Worm (Caenorhabditis elegans) whole organism, young adult: ENCODE results near the gene egl-45.

Experiments used
- B0261.1 ChIP-seq: sonication (generic microtip); optimal IDR thresholded peaks from 2 replicates; lab custom pipeline; 2016; ENCODE audit warnings: mild to moderate bottlenecking, missing genetic modification characterization, moderate library complexity, missing compliant biosample characterization
- B0336.3 ChIP-seq: fragments of 200-800 bp; sonication (Bioruptor generic); IDR thresholded peaks from 2 replicates; pipeline ENCODE4 v1.3.6; 2022; ENCODE audit warnings: missing genetic modification characterization, missing compliant biosample characterization
- C06A6.2 ChIP-seq: fragments of 200-800 bp; sonication (Bioruptor generic); conservative IDR thresholded peaks from 2 replicates; pipeline ENCODE4 v1.3.6; 2022; ENCODE audit warnings: missing genetic modification characterization, missing compliant biosample characterization
- D2030.7 ChIP-seq: fragments of 200-800 bp; sonication (Bioruptor generic); IDR thresholded peaks from 2 replicates; pipeline ENCODE4 v1.3.6; 2022; ENCODE audit warnings: missing genetic modification reagents, missing genetic modification characterization, missing compliant biosample characterization
- F57C9.4 ChIP-seq: sonication (generic microtip); optimal IDR thresholded peaks from 2 replicates; lab custom pipeline; 2017; ENCODE audit warnings: mild to moderate bottlenecking, missing genetic modification characterization, missing compliant biosample characterization
- Y53F4B.3 ChIP-seq: fragments of 200-800 bp; sonication (Bioruptor generic); IDR thresholded peaks from 2 replicates; pipeline ENCODE4 v1.3.6; 2022; ENCODE audit warnings: missing genetic modification reagents, missing genetic modification characterization, missing compliant biosample characterization
- ama-1 ChIP-seq, 3 experiments: fragments of 150-350 bp in 1 of 3; sonication (generic microtip) in 2 of 3; optimal IDR thresholded peaks; 2 replicates each; lab custom pipeline; 2014 to 2018; ENCODE audit warnings: missing biosample characterization in 2 of 3, missing genetic modification characterization in 2 of 3, missing genetic modification reagents in 2 of 3
- ccch-3 ChIP-seq: fragments of 200-800 bp; sonication (Bioruptor generic); optimal IDR thresholded peaks from 2 replicates; lab custom pipeline; 2018; ENCODE audit warnings: mild to moderate bottlenecking, missing genetic modification characterization, missing compliant biosample characterization
- ceh-100 ChIP-seq: fragments of 200-800 bp; sonication (Bioruptor generic); IDR thresholded peaks from 2 replicates; pipeline ENCODE4 v1.3.6; 2022; ENCODE audit warnings: missing genetic modification reagents, missing genetic modification characterization, missing compliant biosample characterization
- ceh-79 ChIP-seq: sonication (generic microtip); optimal IDR thresholded peaks from 2 replicates; lab custom pipeline; 2017; ENCODE audit warnings: mild to moderate bottlenecking, missing genetic modification characterization, missing compliant biosample characterization
- ceh-91 ChIP-seq: fragments of 200-800 bp; sonication (Bioruptor generic); IDR thresholded peaks from 2 replicates; pipeline ENCODE4 v1.3.6; 2022; ENCODE audit warnings: missing genetic modification reagents, missing genetic modification characterization, missing compliant biosample characterization
- dpff-1 ChIP-seq: sonication (generic microtip); optimal IDR thresholded peaks from 2 replicates; lab custom pipeline; 2017; ENCODE audit warnings: mild to moderate bottlenecking, missing genetic modification characterization, missing compliant biosample characterization
- ets-4 ChIP-seq: fragments of 200-800 bp; sonication (Bioruptor generic); optimal IDR thresholded peaks from 2 replicates; lab custom pipeline; 2018; ENCODE audit warnings: mild to moderate bottlenecking, missing genetic modification characterization, missing compliant biosample characterization
- fkh-3 ChIP-seq: sonication (generic microtip); optimal IDR thresholded peaks from 2 replicates; lab custom pipeline; 2016; ENCODE audit warnings: mild to moderate bottlenecking, missing genetic modification characterization, missing compliant biosample characterization
- hmg-1.2 ChIP-seq: fragments of 200-800 bp; sonication (Bioruptor generic); IDR thresholded peaks from 2 replicates; pipeline ENCODE4 v1.3.6; 2022; ENCODE audit warnings: missing genetic modification reagents, missing genetic modification characterization, missing compliant biosample characterization
- lin-40 ChIP-seq: sonication (generic microtip); optimal IDR thresholded peaks from 2 replicates; lab custom pipeline; 2016; ENCODE audit warnings: missing genetic modification characterization, mild to moderate bottlenecking, missing compliant biosample characterization, missing genotype, missing genetic modification reagents
- lir-1 ChIP-seq: fragments of 200-800 bp; sonication (Bioruptor generic); conservative IDR thresholded peaks from 2 replicates; pipeline ENCODE4 v1.3.6; 2022; ENCODE audit warnings: missing genetic modification reagents, missing genetic modification characterization, missing compliant biosample characterization
- lsy-27 ChIP-seq: sonication (generic microtip); optimal IDR thresholded peaks from 2 replicates; lab custom pipeline; 2017; ENCODE audit warnings: missing genetic modification characterization, mild to moderate bottlenecking, missing compliant biosample characterization, antibody characterized with exemption, missing genotype, borderline replicate concordance; ENCODE audit not compliant: insufficient read depth
- madf-8 ChIP-seq: fragments of 200-800 bp; sonication (Bioruptor generic); conservative IDR thresholded peaks from 2 replicates; pipeline ENCODE4 v1.3.6; 2022; ENCODE audit warnings: missing genetic modification reagents, missing genetic modification characterization, missing compliant biosample characterization
- mel-28 ChIP-seq: sonication (generic microtip); optimal IDR thresholded peaks from 2 replicates; lab custom pipeline; 2016; ENCODE audit warnings: borderline replicate concordance, mild to moderate bottlenecking, missing genetic modification characterization, missing compliant biosample characterization
- mes-4 ChIP-seq: sonication (generic microtip); optimal IDR thresholded peaks from 2 replicates; lab custom pipeline; 2016; ENCODE audit warnings: missing genotype, missing genetic modification characterization, missing compliant biosample characterization
- nhr-179 ChIP-seq: sonication (generic microtip); optimal IDR thresholded peaks from 2 replicates; lab custom pipeline; 2016; ENCODE audit warnings: mild to moderate bottlenecking, missing genetic modification characterization, missing compliant biosample characterization
- repo-1 ChIP-seq: sonication (generic microtip); optimal IDR thresholded peaks from 2 replicates; lab custom pipeline; 2017; ENCODE audit warnings: mild to moderate bottlenecking, missing genetic modification characterization, missing compliant biosample characterization
- snpc-4 ChIP-seq, 5 experiments: fragments of 150-350 bp in 1 of 5; sonication (generic microtip) in 4 of 5; optimal IDR thresholded peaks; 2 replicates each; lab custom pipeline; 2014 to 2018; ENCODE audit warnings: missing genetic modification characterization in 5 of 5, missing biosample characterization in 3 of 5, antibody characterized with exemption in 2 of 5, mild to moderate bottlenecking in 2 of 5, missing compliant biosample characterization in 2 of 5, missing genotype in 2 of 5, moderate library complexity in 2 of 5, missing genetic modification reagents in 1 of 5
- tbx-9 ChIP-seq: sonication (generic microtip); optimal IDR thresholded peaks from 2 replicates; lab custom pipeline; 2016; ENCODE audit warnings: borderline replicate concordance, missing genetic modification characterization, inconsistent platforms, missing compliant biosample characterization
- xnd-1 ChIP-seq: sonication (generic microtip); optimal IDR thresholded peaks from 2 replicates; lab custom pipeline; 2016; ENCODE audit warnings: missing genotype, missing genetic modification reagents, missing genetic modification characterization, missing compliant biosample characterization
- zfh-2 ChIP-seq: fragments of 200-800 bp; sonication (Bioruptor generic); conservative IDR thresholded peaks from 2 replicates; pipeline ENCODE4 v1.3.6; 2022; ENCODE audit warnings: missing genetic modification reagents, missing genetic modification characterization, missing compliant biosample characterization
- zim-3 ChIP-seq: sonication (generic microtip); optimal IDR thresholded peaks from 2 replicates; lab custom pipeline; 2017; ENCODE audit warnings: mild to moderate bottlenecking, missing genetic modification characterization, moderate library complexity, missing compliant biosample characterization
- ztf-18 ChIP-seq: sonication (generic microtip); optimal IDR thresholded peaks from 2 replicates; lab custom pipeline; 2016; ENCODE audit warnings: missing genotype, mild to moderate bottlenecking, missing genetic modification characterization, missing compliant biosample characterization
- ztf-22 ChIP-seq: fragments of 200-800 bp; sonication (Bioruptor generic); optimal IDR thresholded peaks from 2 replicates; lab custom pipeline; 2018; ENCODE audit warnings: mild to moderate bottlenecking, missing genetic modification characterization, moderate library complexity, missing compliant biosample characterization
- ztf-25 ChIP-seq: fragments of 200-800 bp; sonication (Bioruptor generic); IDR thresholded peaks from 2 replicates; pipeline ENCODE4 v1.3.6; 2022; ENCODE audit warnings: missing genetic modification reagents, missing genetic modification characterization, missing compliant biosample characterization
- ztf-28 ChIP-seq: fragments of 200-800 bp; sonication (Bioruptor generic); IDR thresholded peaks from 2 replicates; pipeline ENCODE4 v1.3.6; 2022; ENCODE audit warnings: missing genetic modification reagents, missing genetic modification characterization, missing compliant biosample characterization
- ztf-3 ChIP-seq: fragments of 200-800 bp; sonication (Bioruptor generic); optimal IDR thresholded peaks from 2 replicates; lab custom pipeline; 2018; ENCODE audit warnings: mild to moderate bottlenecking, missing genetic modification characterization, missing compliant biosample characterization

egl-45 gene

DNA sequence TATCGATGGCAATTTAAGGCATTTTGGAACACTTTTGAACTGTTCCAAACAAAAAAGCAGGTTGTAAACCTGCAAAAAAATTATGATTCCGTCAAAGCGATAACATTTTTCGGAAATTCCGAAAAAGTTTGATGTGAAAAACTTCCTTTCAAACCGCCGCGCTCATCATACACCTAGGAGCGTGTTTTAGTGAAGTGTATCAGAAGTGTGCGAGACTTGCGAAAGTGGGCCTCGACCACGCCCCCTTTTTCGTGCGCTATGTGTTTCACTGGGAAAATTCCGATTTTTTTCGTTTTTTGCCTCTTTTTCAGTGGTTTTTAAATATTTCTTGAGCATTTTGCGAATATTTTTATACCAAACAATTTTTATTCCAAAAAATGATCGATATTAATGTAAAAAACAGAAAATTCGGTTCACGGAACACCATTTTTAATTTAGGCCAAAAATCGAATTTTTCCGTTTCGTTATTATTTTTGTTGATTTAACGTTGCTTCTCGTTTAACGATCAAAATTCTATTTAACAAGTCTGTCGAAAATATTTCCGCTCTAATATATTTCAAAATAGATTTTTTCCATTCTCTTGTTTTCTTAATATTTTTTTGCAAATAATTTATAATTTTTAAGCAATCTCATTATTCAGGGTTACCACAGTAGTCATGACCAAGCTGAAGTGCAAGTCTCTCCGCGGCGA is 26.2 kb upstream of the egl-45 start, which contains the start of gene rpl-35 (continued):
- peak; percentile 85 for TF ChIP-seq ccch-3 (GFP tag; lab: Kevin White, UChicago)
- TF ChIP-seq ets-4 (GFP tag; lab: Kevin White, UChicago), result peak; percentile 99
- peak; percentile 93 for TF ChIP-seq ztf-3 (GFP tag; lab: Kevin White, UChicago)
- peak; percentile 99 for TF ChIP-seq ztf-28
- peak; percentile 94 for TF ChIP-seq madf-8 (GFP tag; lab: Robert Waterston, UW)
- TF ChIP-seq repo-1 (tag; lab: Kevin White, UChicago), result peak; percentile 99
- peak; percentile 96 for TF ChIP-seq ztf-22
- TF ChIP-seq lin-40 (tag; lab: Kevin White, UChicago), result peak; percentile 99
- peak; percentile 100 for TF ChIP-seq B0336.3 (GFP tag; lab: Robert Waterston, UW)
- peak; percentile 73 for TF ChIP-seq fkh-3 (tag; lab: Kevin White, UChicago)
- no peak for TF ChIP-seq nhr-179 (tag; lab: Kevin White, UChicago)
- peak; percentile 66 for TF ChIP-seq dpff-1
- TF ChIP-seq zim-3 (tag; lab: Kevin White, UChicago), result peak; percentile 87
- TF ChIP-seq hmg-1.2 (GFP tag; lab: Robert Waterston, UW), result peak; percentile 94
- peak; percentile 99 for TF ChIP-seq C06A6.2 (GFP tag; lab: Robert Waterston, UW)
- peak; percentile 89 for TF ChIP-seq xnd-1 (tag; lab: Kevin White, UChicago)
- peak; percentile 94 for TF ChIP-seq Y53F4B.3 (GFP tag; lab: Robert Waterston, UW)
- TF ChIP-seq F57C9.4, result peak; percentile 84
- peak; percentile 78 for TF ChIP-seq ceh-79
- TF ChIP-seq ceh-100 (GFP tag; lab: Robert Waterston, UW), result peak; percentile 96

DNA sequence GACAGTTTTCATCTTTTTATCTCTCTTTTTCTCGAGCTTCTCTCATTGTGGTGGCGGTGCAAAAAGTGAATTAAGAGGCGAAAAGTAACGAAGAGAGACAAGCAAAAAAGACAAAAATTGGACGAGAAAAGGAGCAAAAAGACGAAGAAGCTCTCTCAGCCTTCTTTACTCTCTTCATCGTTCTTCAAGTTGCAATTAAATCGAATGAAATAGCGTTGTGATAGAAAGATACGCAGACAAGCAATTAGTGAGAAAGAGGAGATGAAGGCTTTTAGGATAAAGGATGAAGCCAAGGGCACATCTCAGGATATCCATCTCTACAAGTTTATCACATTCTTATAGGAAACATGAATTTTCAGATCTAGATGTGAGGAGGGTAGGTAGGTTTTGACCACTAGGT is 19.7 kb upstream of the egl-45 start:
- TF ChIP-seq B0261.1 (tag; lab: Kevin White, UChicago) (no peak), lsy-27 (tag; lab: Kevin White, UChicago) (no peak), lir-1 (GFP tag; lab: Robert Waterston, UW) (no peak), nhr-179 (tag; lab: Kevin White, UChicago) (no peak)

DNA sequence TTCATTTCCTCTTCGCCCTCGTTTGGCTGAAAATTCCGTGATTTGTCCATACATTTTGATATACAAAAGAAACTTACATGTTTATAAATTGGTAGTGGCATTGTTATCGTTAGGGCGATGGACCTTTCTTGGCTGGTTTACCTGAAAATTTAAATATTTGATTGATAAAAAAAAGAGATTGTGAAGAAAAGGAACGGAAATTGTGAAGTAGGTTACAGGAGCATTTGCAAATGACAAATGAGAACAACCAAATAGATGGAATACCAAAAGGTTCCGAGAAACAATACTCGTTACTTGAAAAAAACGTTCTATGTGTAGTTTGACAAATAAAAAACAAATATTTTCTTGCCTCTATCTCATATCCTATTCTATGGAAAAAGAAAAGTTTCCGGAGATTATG is 15.1 kb upstream of the egl-45 start, which contains the start of gene ZK652.8:
TSS of gene ZK652.8 (minus strand) at position 101 of the 400 bp plus-strand sequence.
- no peak for TF ChIP-seq tbx-9 (tag; lab: Kevin White, UChicago)
- no peak for TF ChIP-seq mel-28 (tag; lab: Kevin White, UChicago)
- no peak for TF ChIP-seq mes-4 (tag; lab: Kevin White, UChicago)
- TF ChIP-seq zfh-2 (GFP tag; lab: Robert Waterston, UW), result no peak
- no peak for TF ChIP-seq ztf-25

- TF ChIP-seq ztf-18 (tag; lab: Kevin White, UChicago) (no peak), B0261.1 (tag; lab: Kevin White, UChicago) (no peak), snpc-4 (GFP tag; optimal IDR thresholded peaks at IDR 0.05; lab: Kevin White, UChicago) (no peak), snpc-4 (tag; optimal IDR thresholded peaks at IDR 0.05; lab: Kevin White, UChicago) (no peak), D2030.7 (GFP tag; lab: Robert Waterston, UW) (no peak), ceh-91 (GFP tag; lab: Robert Waterston, UW) (no peak), ama-1 (optimal IDR thresholded peaks at IDR 0.05; lab: Kevin White, UChicago) (no peak), ama-1 (GFP tag; optimal IDR thresholded peaks at IDR 0.05; lab: Kevin White, UChicago) (no peak)
Observed at ce11 chrIII:7838907-7839642, 10.6 kb upstream of the egl-45 start, which contains the start of gene ceh-23. Gene ceh-23 (plus strand): TSS chrIII:7839592.
